Worm (Caenorhabditis elegans) whole organism, midembryonic: ENCODE data around the gene F57B9.1.

ENCODE experiments used
- cog-1 ChIP-seq: sonication (generic microtip); optimal IDR thresholded peaks from 2 replicates; lab custom pipeline; 2016; ENCODE audit warnings: missing genetic modification characterization, missing compliant biosample characterization
- flt-1 ChIP-seq: fragments of 200-800 bp; sonication (Bioruptor generic); IDR thresholded peaks from 2 replicates; pipeline ENCODE4 v1.3.6; 2022; ENCODE audit warnings: missing genetic modification characterization, missing compliant biosample characterization
- klf-2 ChIP-seq: fragments of 200-800 bp; sonication (Bioruptor generic); conservative IDR thresholded peaks from 2 replicates; pipeline ENCODE4 v1.3.6; 2022; ENCODE audit warnings: missing genetic modification reagents, missing genetic modification characterization, missing compliant biosample characterization
- tab-1 ChIP-seq: fragments of 200-800 bp; sonication (Bioruptor generic); IDR thresholded peaks from 2 replicates; pipeline ENCODE4 v1.3.6; 2022; ENCODE audit warnings: missing genetic modification characterization, missing compliant biosample characterization
- ztf-23 ChIP-seq: fragments of 200-800 bp; sonication (Bioruptor generic); IDR thresholded peaks from 2 replicates; pipeline ENCODE4 v1.3.6; 2022; ENCODE audit warnings: missing genetic modification reagents, missing genetic modification characterization, missing compliant biosample characterization

DNA sequence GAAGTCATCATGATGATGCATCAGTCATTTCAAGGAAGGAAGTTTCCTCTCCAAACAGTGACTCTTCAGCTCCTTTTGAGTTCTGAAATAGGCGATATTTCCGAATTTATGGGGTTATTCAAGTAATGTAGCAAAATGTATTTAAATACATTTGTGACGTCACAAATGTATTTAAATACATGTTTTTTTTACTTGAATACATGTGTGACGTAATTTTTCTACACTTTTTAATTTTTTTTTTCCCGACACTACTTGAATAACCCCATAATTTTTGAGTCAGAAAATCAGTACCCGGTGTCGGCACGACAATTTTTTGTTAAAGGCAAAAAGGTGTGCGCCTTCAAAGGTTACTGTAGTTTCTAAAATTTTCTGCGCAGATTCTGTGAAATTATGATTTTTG is 13.1 kb downstream of the F57B9.1 start:
- TF ChIP-seq tab-1 (GFP tag; lab: Robert Waterston, UW): no peak
- no peak for TF ChIP-seq klf-2 (GFP tag; lab: Robert Waterston, UW)
- TF ChIP-seq flt-1: no peak
- TF ChIP-seq ztf-23 (GFP tag; lab: Robert Waterston, UW): no peak
- no peak for TF ChIP-seq cog-1 (tag; lab: Kevin White, UChicago)
